Worm (Caenorhabditis elegans): ENCODE data around the gene teg-1.

ce11 chrIII:11332306-11332705, 14.3 kb upstream of the teg-1 start:
- TF ChIP-seq ama-1 (optimal IDR thresholded peaks at IDR 0.05): no peak
- TF ChIP-seq hnd-1 (tag; optimal IDR thresholded peaks at IDR 0.05): no peak
- TF ChIP-seq tra-4 (tag; optimal IDR thresholded peaks at IDR 0.05): no peak
- TF ChIP-seq sea-1 (GFP tag; conservative IDR thresholded peaks at IDR 0.05): no peak
- TF ChIP-seq flt-1 (GFP tag; IDR thresholded peaks at IDR 0.05): no peak
- no peak for TF ChIP-seq tbx-37 (GFP tag; conservative IDR thresholded peaks at IDR 0.05)
- no peak for TF ChIP-seq aly-1 (tag; optimal IDR thresholded peaks at IDR 0.05)
- no peak for TF ChIP-seq ets-7 (tag; optimal IDR thresholded peaks at IDR 0.05)
- no peak for TF ChIP-seq ceh-36 (tag; optimal IDR thresholded peaks at IDR 0.05)
- TF ChIP-seq pes-1 (GFP tag; IDR thresholded peaks at IDR 0.05): no peak
- no peak for TF ChIP-seq B0310.2 (tag; optimal IDR thresholded peaks at IDR 0.05)

Data from whole organism, early embryonic.